Fruit fly (Drosophila melanogaster) whole organism, wandering third instar larva: ENCODE measurements around the gene CG6149.
A peak's percentile ranks its signal among the peaks of the same experiment; 100 is the strongest.

Source experiments
- Abd-B ChIP-seq: fragments of >200 bp; optimal IDR thresholded peaks from 2 replicates; lab custom pipeline; 2017; ENCODE audit warnings: missing biosample characterization, missing genetic modification characterization
- CG32264 ChIP-seq: fragments of 200-800 bp; sonication (Bioruptor generic); optimal IDR thresholded peaks from 2 replicates; lab custom pipeline; 2016; ENCODE audit warnings: missing biosample characterization, missing genetic modification characterization
- CG9705 ChIP-seq: fragments of 200-800 bp; sonication (Bioruptor generic); optimal IDR thresholded peaks from 2 replicates; lab custom pipeline; 2018; ENCODE audit warnings: missing biosample characterization, mild to moderate bottlenecking, missing genetic modification characterization
- CrebA ChIP-seq: fragments of 200-800 bp; sonication (Bioruptor generic); optimal IDR thresholded peaks from 2 replicates; lab custom pipeline; 2016; ENCODE audit warnings: missing biosample characterization, mild to moderate bottlenecking, missing genetic modification characterization, borderline replicate concordance
- Dfd ChIP-seq: fragments of >200 bp; optimal IDR thresholded peaks from 2 replicates; lab custom pipeline; 2017; ENCODE audit warnings: missing biosample characterization, missing genetic modification characterization
- Dif ChIP-seq: fragments of 200-275, 200-300 bp; sonication (Bioruptor generic); optimal IDR thresholded peaks from 2 replicates; lab custom pipeline; 2018; ENCODE audit warnings: missing biosample characterization, missing genetic modification characterization; ENCODE audit not compliant: partially characterized antibody
- GATAd ChIP-seq: sonication (Bioruptor generic); optimal IDR thresholded peaks from 2 replicates; lab custom pipeline; 2016; ENCODE audit warnings: missing biosample characterization, missing genetic modification characterization
- HLH106 ChIP-seq: fragments of 200-800 bp; optimal IDR thresholded peaks from 3 replicates; lab custom pipeline; 2019; ENCODE audit warnings: missing biosample characterization, mild to moderate bottlenecking, missing genetic modification characterization, moderate library complexity
- Hnf4 ChIP-seq: fragments of 200-800 bp; sonication (Bioruptor generic); optimal IDR thresholded peaks from 2 replicates; lab custom pipeline; 2016; ENCODE audit warnings: missing biosample characterization, mild to moderate bottlenecking, missing genetic modification characterization
- Hr78 ChIP-seq: fragments of >200 bp; optimal IDR thresholded peaks from 2 replicates; lab custom pipeline; 2017; ENCODE audit warnings: missing biosample characterization, missing genetic modification characterization
- Hr83 ChIP-seq: fragments of 200-300 bp; sonication (Bioruptor generic); optimal IDR thresholded peaks from 2 replicates; lab custom pipeline; 2016; ENCODE audit warnings: missing biosample characterization, mild to moderate bottlenecking, missing genetic modification characterization, moderate library complexity; ENCODE audit not compliant: poor library complexity, severe bottlenecking
- Jra ChIP-seq: sonication (Bioruptor generic); optimal IDR thresholded peaks from 2 replicates; lab custom pipeline; 2016; ENCODE audit warnings: missing biosample characterization, missing genetic modification characterization
- Mio ChIP-seq: sonication (Bioruptor generic); optimal IDR thresholded peaks from 2 replicates; lab custom pipeline; 2016; ENCODE audit warnings: missing biosample characterization, missing genetic modification characterization
- Myc ChIP-seq: fragments of >200 bp; optimal IDR thresholded peaks from 2 replicates; lab custom pipeline; 2017
- N ChIP-seq: fragments of >200 bp; optimal IDR thresholded peaks from 2 replicates; lab custom pipeline; 2018; ENCODE audit warnings: missing biosample characterization, missing external identifiers, missing genetic modification characterization
- OdsH ChIP-seq: fragments of 200-800 bp; sonication (Bioruptor generic); optimal IDR thresholded peaks from 2 replicates; lab custom pipeline; 2016; ENCODE audit warnings: missing biosample characterization, mild to moderate bottlenecking, missing genetic modification characterization
- Rel ChIP-seq, 2 experiments: fragments of 200-800 bp; sonication (Bioruptor generic) in 1 of 2; optimal IDR thresholded peaks; 2 replicates in 1 of 2; 3 replicates in 1 of 2; lab custom pipeline; 2016 to 2019; ENCODE audit warnings: mild to moderate bottlenecking in 2 of 2, missing biosample characterization in 2 of 2, missing genetic modification characterization in 2 of 2, moderate library complexity in 1 of 2
- Sp1 ChIP-seq: fragments of 200-800 bp; sonication (Bioruptor generic); optimal IDR thresholded peaks from 3 replicates; lab custom pipeline; 2019; ENCODE audit warnings: missing biosample characterization, mild to moderate bottlenecking, missing genetic modification characterization, moderate library complexity
- Vsx2 ChIP-seq: fragments of 200-300, 225-300 bp; sonication (Bioruptor generic); optimal IDR thresholded peaks from 2 replicates; lab custom pipeline; 2018; ENCODE audit warnings: missing biosample characterization, missing genetic modification characterization; ENCODE audit not compliant: partially characterized antibody
- br ChIP-seq: fragments of 200-800 bp; sonication (Bioruptor generic); optimal IDR thresholded peaks from 2 replicates; lab custom pipeline; 2016; ENCODE audit warnings: missing biosample characterization, missing genetic modification characterization
- brk ChIP-seq: fragments of 200-800 bp; sonication (Bioruptor generic); optimal IDR thresholded peaks from 2 replicates; lab custom pipeline; 2016; ENCODE audit warnings: missing biosample characterization, mild to moderate bottlenecking, missing genetic modification characterization
- dl ChIP-seq, 2 experiments: fragments of 175-275, 200-275 bp in 1 of 2; fragments of 200-275 bp in 1 of 2; sonication (Bioruptor generic); optimal IDR thresholded peaks; lab custom pipeline; 2018; ENCODE audit warnings: mild to moderate bottlenecking in 2 of 2, missing biosample characterization in 2 of 2, missing genetic modification characterization in 2 of 2, moderate library complexity in 2 of 2; ENCODE audit not compliant: partially characterized antibody in 2 of 2, insufficient read depth in 1 of 2
- dmrt93B ChIP-seq: fragments of 200-800 bp; sonication (Bioruptor generic); optimal IDR thresholded peaks from 2 replicates; lab custom pipeline; 2018; ENCODE audit warnings: missing biosample characterization, mild to moderate bottlenecking, missing genetic modification characterization
- dsf ChIP-seq: sonication (Bioruptor generic); optimal IDR thresholded peaks from 2 replicates; lab custom pipeline; 2016; ENCODE audit warnings: missing biosample characterization, missing genetic modification characterization, borderline replicate concordance
- ey ChIP-seq: fragments of 200-800 bp; sonication (Bioruptor generic); optimal IDR thresholded peaks from 2 replicates; lab custom pipeline; 2016; ENCODE audit warnings: missing biosample characterization, missing genetic modification characterization
- foxo ChIP-seq, 2 experiments: fragments of 200-800 bp; sonication (Bioruptor generic); optimal IDR thresholded peaks; 2 replicates in 1 of 2; 3 replicates in 1 of 2; lab custom pipeline; 2016 to 2017; ENCODE audit warnings: missing biosample characterization in 2 of 2, missing genetic modification characterization in 2 of 2
- fru ChIP-seq: fragments of 200-800 bp; sonication (Bioruptor generic); optimal IDR thresholded peaks from 3 replicates; lab custom pipeline; 2016; ENCODE audit warnings: missing biosample characterization, mild to moderate bottlenecking, missing genetic modification characterization
- h ChIP-seq: fragments of 200-800 bp; sonication (Bioruptor generic); optimal IDR thresholded peaks from 3 replicates; lab custom pipeline; 2016; ENCODE audit warnings: missing biosample characterization, mild to moderate bottlenecking, missing genetic modification characterization
- jim ChIP-seq: fragments of 175-275, 200-325 bp; sonication (Bioruptor generic); optimal IDR thresholded peaks from 2 replicates; lab custom pipeline; 2016; ENCODE audit warnings: missing biosample characterization, mild to moderate bottlenecking, missing genetic modification characterization
- lola ChIP-seq: fragments of >200 bp; optimal IDR thresholded peaks from 2 replicates; lab custom pipeline; 2017; ENCODE audit warnings: missing biosample characterization, missing genetic modification characterization
- pan ChIP-seq: fragments of >200 bp; optimal IDR thresholded peaks from 2 replicates; lab custom pipeline; 2017
- psq ChIP-seq: fragments of 200-800 bp; sonication (Bioruptor generic); optimal IDR thresholded peaks from 3 replicates; lab custom pipeline; 2017; ENCODE audit warnings: missing biosample characterization, mild to moderate bottlenecking, missing genetic modification characterization, moderate library complexity
- rgr ChIP-seq: fragments of 200-800 bp; sonication (Bioruptor generic); optimal IDR thresholded peaks from 3 replicates; lab custom pipeline; 2016; ENCODE audit warnings: missing biosample characterization, mild to moderate bottlenecking, missing genetic modification characterization
- sage ChIP-seq: fragments of 200-800 bp; sonication (Bioruptor generic); optimal IDR thresholded peaks from 2 replicates; lab custom pipeline; 2016; ENCODE audit warnings: missing biosample characterization, mild to moderate bottlenecking, missing genetic modification characterization
- sv ChIP-seq: fragments of 200-800 bp; sonication (Bioruptor generic); optimal IDR thresholded peaks from 3 replicates; lab custom pipeline; 2016; ENCODE audit warnings: missing biosample characterization, missing genetic modification characterization
- tai ChIP-seq: sonication (Bioruptor generic); optimal IDR thresholded peaks from 2 replicates; lab custom pipeline; 2016; ENCODE audit warnings: missing biosample characterization, missing genetic modification characterization
- usp ChIP-seq: fragments of >200 bp; optimal IDR thresholded peaks from 2 replicates; lab custom pipeline; 2017; ENCODE audit warnings: missing biosample characterization, missing genetic modification characterization
- woc ChIP-seq: sonication (Bioruptor generic); optimal IDR thresholded peaks from 2 replicates; lab custom pipeline; 2016; ENCODE audit warnings: missing biosample characterization, mild to moderate bottlenecking, missing genetic modification characterization

Gene CG6149

dm6 chr3L:11432472-11432871, 2.8 kb downstream of the CG6149 start:
- TF ChIP-seq GATAd (no peak), Myc (lab: Kevin White, UChicago) (no peak), h (GFP tag; lab: Kevin White, UChicago) (no peak), Sp1 (GFP tag; lab: Kevin White, UChicago) (no peak), Hr78 (no peak), CG32264 (GFP tag; lab: Kevin White, UChicago) (no peak), dsf (no peak), fru (no peak), dl (GFP tag; optimal IDR thresholded peaks at IDR 0.05; lab: Kevin White, UChicago; ENCODE audit: insufficient read depth in 1 of 2, partially characterized antibody in 2 of 2) (no peak)

dm6 chr3L:11431926-11432323, 3.4 kb downstream of the CG6149 start:
- TF ChIP-seq dsf, result no peak
- TF ChIP-seq CG9705 (GFP tag; lab: Kevin White, UChicago), result no peak
- TF ChIP-seq woc (GFP tag; lab: Kevin White, UChicago), result no peak

- TF ChIP-seq Abd-B (GFP tag; lab: Kevin White, UChicago) (no peak), dsf (peak; percentile 35), Hr78 (no peak), Dfd (GFP tag; lab: Kevin White, UChicago) (peak; percentile 90), jim (peak; percentile 7), ey (GFP tag; lab: Kevin White, UChicago) (peak; percentile 92), Vsx2 (GFP tag; lab: Kevin White, UChicago) (no peak), Myc (lab: Kevin White, UChicago) (no peak), foxo (GFP tag; optimal IDR thresholded peaks at IDR 0.05; lab: Kevin White, UChicago) (peak in 1 of 2 experiments; percentile 96), dmrt93B (GFP tag; lab: Kevin White, UChicago) (peak; percentile 64), h (GFP tag; lab: Kevin White, UChicago) (peak; percentile 94), woc (GFP tag; lab: Kevin White, UChicago) (no peak), tai (GFP tag; lab: Kevin White, UChicago) (peak; percentile 93), psq (GFP tag; lab: Kevin White, UChicago) (peak; percentile 88), brk (GFP tag; lab: Kevin White, UChicago) (peak; percentile 61), HLH106 (tag; lab: Kevin White, UChicago) (peak; percentile 87), Jra (GFP tag; lab: Kevin White, UChicago) (peak; percentile 72), pan (lab: Kevin White, UChicago) (no peak), Rel (GFP tag; optimal IDR thresholded peaks at IDR 0.05; lab: Kevin White, UChicago) (no peak), Rel (tag; optimal IDR thresholded peaks at IDR 0.05; lab: Kevin White, UChicago) (peak; percentile 52), sage (peak; percentile 54), usp (GFP tag; lab: Kevin White, UChicago) (no peak), Hnf4 (GFP tag; lab: Kevin White, UChicago) (peak; percentile 88), fru (peak; percentile 85), N (GFP tag; lab: Kevin White, UChicago) (no peak), CG32264 (GFP tag; lab: Kevin White, UChicago) (peak; percentile 31), lola (GFP tag; lab: Kevin White, UChicago) (no peak), Dif (GFP tag; lab: Kevin White, UChicago) (no peak), GATAd (peak; percentile 42), br (peak; percentile 94), CrebA (GFP tag; lab: Kevin White, UChicago) (peak; percentile 9), OdsH (peak; percentile 95), Sp1 (GFP tag; lab: Kevin White, UChicago) (peak; percentile 86), Hr83 (peak; percentile 86), sv (peak; percentile 58), dl (GFP tag; optimal IDR thresholded peaks at IDR 0.05; lab: Kevin White, UChicago; ENCODE audit: insufficient read depth in 1 of 2, partially characterized antibody in 2 of 2) (no peak), rgr (peak; percentile 95), Mio (GFP tag; lab: Kevin White, UChicago) (peak; percentile 58), CG9705 (GFP tag; lab: Kevin White, UChicago) (peak; percentile 44)
These were observed 3.9 kb downstream of the CG6149 start for dm6 chr3L:11431251-11431925.
